Fruit fly (Drosophila melanogaster) S2 (cell line): ENCODE results near the gene PolrMT.

ENCODE experiments used
- CG8478 ChIP-seq: fragments of >200 bp; optimal IDR thresholded peaks from 2 replicates; lab custom pipeline; 2018
- CTCF ChIP-seq, 2 experiments: fragments of >200 bp; optimal IDR thresholded peaks; 2 replicates each; lab custom pipeline; 2018

The PolrMT gene

DNA sequence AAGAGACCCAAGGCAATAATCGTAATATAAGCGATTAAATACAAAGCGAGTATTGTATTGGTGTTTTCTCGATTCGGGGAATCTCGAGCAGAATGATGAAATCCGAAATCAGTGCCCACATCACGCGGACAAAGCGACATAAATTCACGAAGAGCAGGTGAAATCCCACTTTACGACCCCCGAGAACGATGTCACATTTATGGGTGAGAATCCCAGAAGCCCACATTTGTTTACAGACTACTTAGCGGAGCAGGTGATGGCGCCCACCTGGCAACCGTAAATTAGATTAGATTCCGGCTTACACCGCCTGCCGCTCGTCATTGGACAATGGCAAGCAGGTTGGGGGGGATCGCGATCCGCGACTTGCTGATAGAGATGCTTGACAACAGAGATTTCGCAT lies 6.1 kb upstream of the PolrMT start:
- TF ChIP-seq CG8478 (lab: Kevin White, UChicago): no peak
- no peak for TF ChIP-seq CTCF (optimal IDR thresholded peaks at IDR 0.05; lab: Kevin White, UChicago)

DNA sequence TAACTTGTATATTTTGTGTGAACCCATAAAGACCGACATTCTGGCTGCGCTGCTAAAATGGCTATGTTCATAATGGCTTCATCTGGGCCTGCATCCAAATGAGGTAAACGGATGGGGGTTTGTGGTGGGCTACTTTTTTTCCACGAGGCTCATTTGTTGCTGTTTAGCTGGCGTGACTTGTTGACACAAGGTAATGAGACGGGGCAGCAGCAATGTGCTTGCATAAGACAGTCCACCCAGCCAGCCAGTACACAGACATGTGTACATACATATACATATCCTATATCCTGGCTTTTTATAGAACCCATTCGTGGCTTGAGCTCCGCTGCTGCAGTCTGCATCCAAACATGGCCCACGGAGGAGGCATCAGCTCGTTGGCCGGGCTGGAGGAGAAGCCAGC lies 4.5 kb upstream of the PolrMT start, which contains the start of gene CG14340:
TSS of gene CG14340 (plus strand) at position 301 of the 400 bp plus-strand sequence.
- TF ChIP-seq CG8478 (lab: Kevin White, UChicago) (no peak), CTCF (optimal IDR thresholded peaks at IDR 0.05; lab: Kevin White, UChicago) (no peak)

DNA sequence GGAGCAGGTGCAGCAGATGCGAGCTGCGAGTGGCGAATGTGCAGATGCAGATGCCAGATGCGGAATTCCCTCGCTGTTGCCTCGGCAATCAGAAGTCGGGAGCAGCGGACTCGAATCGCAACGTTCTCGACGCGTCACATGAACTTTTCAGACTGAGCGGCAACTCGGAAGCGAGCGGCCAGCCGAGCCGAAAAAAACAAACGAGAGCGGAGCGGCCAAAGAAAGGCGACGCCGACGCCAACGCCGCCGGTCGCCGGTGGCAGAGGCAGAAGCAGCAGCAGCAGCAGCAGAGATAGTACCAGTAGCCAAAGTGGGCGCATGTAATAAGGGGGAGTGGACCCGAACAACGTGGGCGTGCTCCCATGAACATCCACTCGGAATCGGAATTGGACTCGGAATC lies 5.8 kb downstream of the PolrMT start, which contains the start of gene CG4629:
TSS of gene CG4629 (minus strand) at position 156 of the 400 bp plus-strand sequence.
- TF ChIP-seq CTCF (optimal IDR thresholded peaks at IDR 0.05; lab: Kevin White, UChicago) (no peak), CG8478 (lab: Kevin White, UChicago) (no peak)

DNA sequence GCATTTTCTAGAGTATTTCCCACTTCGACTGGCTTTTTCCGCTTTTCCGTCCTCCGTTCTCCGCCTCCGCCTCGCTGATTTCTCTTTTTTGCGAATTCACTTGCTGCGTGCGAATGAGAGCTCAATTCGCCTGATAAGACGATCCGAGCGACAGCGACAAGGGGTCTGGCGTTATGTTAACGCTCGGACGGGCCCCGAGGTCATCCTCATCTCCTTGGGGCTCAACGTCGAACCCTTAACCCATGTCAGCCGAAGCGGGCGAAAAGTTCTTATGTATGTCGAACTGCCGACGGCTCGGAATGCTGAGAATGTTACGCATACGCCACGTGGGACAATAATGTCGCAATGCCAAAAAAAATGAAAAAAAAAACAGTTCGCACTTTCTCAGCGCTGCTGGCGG lies 12.7 kb downstream of the PolrMT start:
- TF ChIP-seq CTCF (optimal IDR thresholded peaks at IDR 0.05; lab: Kevin White, UChicago): no peak
- TF ChIP-seq CG8478 (lab: Kevin White, UChicago): no peak

DNA sequence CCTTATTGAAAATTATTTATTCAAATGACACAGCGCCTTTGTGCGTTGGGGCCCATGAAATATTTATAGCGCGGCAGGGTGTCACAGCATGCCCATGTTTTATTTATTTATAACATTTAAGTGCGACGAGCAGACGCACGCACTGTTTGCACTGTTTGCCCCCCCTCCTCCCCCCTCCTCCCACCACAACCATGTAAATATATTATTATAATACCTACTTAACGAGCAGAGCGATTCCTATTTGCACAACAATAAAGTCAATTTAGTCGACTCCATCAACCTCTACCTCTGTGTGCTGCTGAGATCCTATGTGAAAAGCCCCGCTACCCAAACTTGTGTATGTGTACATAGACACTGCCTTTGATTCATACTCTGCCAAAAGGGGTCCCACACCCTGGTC lies 13.4 kb downstream of the PolrMT start:
- TF ChIP-seq CTCF (optimal IDR thresholded peaks at IDR 0.05; lab: Kevin White, UChicago) (no peak), CG8478 (lab: Kevin White, UChicago) (no peak)

DNA sequence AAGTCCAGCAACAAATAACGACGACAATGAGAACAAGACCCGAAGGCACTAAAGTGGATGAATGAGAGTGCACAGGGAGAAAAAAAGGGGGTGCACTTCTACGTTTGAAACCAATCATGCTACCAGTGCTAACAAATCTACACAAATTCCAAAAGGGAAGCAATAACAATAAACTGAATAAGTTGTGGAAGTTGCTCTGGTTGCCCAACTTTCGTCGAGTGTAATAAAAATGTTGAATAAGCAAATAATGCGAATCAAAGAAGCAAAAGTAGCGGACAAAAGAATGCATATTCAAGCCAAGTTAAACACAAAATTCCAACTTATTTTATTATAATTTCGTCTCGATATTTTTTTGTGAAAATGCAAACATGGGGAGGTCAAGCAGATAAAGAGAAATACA lies 16.5 kb downstream of the PolrMT start:
- TF ChIP-seq CTCF (optimal IDR thresholded peaks at IDR 0.05; lab: Kevin White, UChicago): no peak
- TF ChIP-seq CG8478 (lab: Kevin White, UChicago): no peak

DNA sequence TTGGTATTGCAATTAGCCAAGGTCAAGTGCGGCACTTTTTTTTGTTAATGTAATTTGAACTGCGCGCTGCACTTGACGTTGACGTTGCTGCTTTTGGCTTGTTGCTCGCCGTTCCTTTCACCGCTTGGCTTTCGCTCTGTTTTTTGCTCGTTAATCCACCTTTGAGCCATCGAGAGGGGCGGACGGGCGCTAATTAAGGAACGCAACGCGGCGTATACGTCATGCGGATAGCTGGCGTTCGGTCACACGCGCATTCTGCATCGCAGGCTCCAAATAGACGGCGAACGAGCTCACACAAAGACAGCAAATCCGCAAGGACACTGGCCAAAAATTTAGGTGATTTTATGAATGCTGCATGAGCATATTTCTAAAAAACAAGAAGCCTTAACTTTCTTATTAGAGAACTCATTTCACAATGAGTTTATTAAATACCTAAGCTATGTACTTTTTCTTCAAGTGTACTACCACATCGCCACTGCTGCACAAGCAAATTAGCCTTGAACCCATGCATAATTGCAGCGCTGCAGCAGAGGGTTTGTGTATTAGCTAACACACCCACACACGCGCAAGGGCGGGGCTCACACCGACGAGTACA lies 21.8 kb downstream of the PolrMT start:
- TF ChIP-seq CG8478 (lab: Kevin White, UChicago) (no peak), CTCF (optimal IDR thresholded peaks at IDR 0.05; lab: Kevin White, UChicago) (no peak)

DNA sequence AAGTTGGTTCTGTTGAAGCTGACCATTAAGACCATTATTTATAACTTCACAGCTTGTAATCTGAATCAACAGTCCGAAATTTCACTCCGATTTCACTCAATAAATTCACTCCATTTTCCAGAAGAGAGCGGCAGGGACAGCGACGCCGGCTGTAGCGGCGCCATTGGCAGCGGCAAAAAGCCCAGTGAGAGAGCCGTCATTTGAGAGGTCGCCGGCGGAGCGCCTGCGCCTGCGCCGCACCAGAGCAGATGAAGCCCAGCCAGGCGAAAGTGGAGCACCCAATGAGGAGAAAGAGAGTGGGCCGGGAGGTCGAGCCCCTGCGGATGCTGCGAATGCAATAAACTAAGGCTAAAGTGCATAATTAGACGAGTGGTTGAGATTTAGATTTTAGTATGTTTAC lies 25.5 kb downstream of the PolrMT start:
- no peak for TF ChIP-seq CG8478 (lab: Kevin White, UChicago)
- no peak for TF ChIP-seq CTCF (optimal IDR thresholded peaks at IDR 0.05; lab: Kevin White, UChicago)

DNA sequence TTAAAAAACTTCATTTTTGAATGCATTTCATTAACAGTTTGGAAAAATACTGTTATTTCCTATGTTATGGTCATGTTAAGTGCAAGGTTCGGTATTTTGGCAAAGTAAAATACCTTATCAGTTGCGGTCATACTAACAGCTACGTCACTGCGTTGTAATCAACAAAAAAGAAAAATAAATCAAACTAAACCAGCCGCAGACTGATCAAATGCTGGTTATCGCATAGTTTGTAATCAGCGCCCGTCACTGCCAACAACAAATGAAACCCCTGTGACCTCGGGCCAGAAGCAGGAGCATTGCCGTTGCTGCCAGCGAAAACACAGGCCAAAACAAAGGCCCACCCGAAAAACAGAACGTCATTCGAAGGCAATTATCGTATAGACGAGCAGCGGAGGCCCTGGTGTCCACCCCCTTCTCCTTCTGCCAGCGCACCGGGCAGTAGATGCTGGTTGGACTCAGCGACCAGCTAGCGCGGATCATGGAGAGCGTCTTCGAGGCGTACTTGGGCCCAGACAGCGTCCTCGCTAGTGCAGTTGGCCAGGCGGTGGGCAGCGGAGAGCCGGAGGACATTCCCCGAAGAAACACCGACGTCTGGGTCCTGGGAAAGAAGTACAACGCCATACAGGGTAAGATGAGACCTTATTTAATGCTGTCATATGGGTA lies 27.2 kb downstream of the PolrMT start, which contains the start of gene Atg4a:
TSS of gene Atg4a (plus strand) at position 110 of the 663 bp plus-strand sequence.
- TF ChIP-seq CTCF (optimal IDR thresholded peaks at IDR 0.05; lab: Kevin White, UChicago): no peak
- no peak for TF ChIP-seq CG8478 (lab: Kevin White, UChicago)

DNA sequence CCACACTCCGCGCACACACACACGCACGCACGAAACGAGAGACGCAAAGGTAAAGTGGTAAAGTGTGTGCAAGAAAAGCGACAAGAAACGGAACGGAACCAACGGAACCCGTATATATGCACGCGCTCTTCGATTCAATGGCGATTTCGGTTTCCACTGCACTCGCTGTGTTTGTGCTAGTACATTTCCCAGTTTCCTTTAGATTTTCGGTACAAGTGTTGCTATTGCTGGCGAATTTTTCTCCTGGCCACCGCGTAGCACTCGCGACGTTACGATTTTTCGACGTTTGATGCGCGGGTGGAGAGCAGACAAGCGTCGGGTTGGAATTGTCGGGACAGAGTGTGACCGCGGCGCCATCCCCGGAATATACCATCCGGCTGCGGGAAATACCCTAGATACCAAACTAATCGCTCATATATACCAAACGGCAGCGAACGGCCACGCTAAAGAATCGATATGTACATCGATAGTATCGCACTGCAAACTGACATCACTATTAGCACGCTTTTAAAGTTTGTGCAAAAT lies 30.6 kb downstream of the PolrMT start, which contains the start of the genes S and ast:
TSS of gene S (minus strand) at position 347 of the 525 bp plus-strand sequence.
TSS of gene ast (plus strand) at position 480 of the 525 bp plus-strand sequence.
- TF ChIP-seq CG8478 (lab: Kevin White, UChicago): no peak
- TF ChIP-seq CTCF (optimal IDR thresholded peaks at IDR 0.05; lab: Kevin White, UChicago): peak; percentile 45 to 52

DNA sequence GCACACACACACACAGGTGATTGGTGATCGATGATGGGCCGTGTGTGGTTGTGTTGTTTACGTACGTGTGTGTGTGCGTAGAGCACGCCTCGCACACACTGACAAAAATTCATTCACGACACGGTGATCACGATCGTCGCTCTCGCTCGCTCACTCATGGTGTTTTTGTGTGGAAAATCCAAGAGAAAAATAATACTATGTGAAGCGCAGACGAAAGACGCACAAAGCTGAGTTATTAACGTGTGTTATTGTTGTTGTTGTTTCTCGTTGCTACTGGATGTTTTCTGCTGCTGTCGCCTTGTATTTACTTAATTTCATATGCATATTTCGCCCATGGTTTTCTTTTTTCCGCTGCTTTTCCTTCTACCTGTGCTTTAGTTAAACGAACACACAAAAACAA lies 31.1 kb downstream of the PolrMT start:
- TF ChIP-seq CG8478 (lab: Kevin White, UChicago) (no peak), CTCF (optimal IDR thresholded peaks at IDR 0.05; lab: Kevin White, UChicago) (no peak)

DNA sequence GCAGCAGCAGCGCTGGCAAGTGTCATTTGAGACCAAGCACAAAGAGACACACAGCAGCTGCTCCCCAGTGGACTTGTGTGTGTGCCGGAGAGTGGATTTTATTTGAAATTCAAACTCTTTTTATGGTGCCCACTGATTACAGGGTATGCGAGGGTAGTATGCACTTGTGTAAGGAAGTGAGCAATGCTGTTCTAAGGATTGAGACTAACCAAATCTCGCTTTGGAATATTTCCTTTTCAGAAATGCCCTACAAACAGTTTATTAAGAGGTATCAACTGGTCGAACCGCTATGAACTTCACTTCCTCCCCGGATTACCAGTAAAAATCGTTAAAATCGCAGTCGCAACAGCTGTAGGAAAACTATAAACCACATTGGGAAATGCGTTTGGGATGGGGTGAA lies 32.4 kb downstream of the PolrMT start:
- TF ChIP-seq CG8478 (lab: Kevin White, UChicago): no peak
- no peak for TF ChIP-seq CTCF (optimal IDR thresholded peaks at IDR 0.05; lab: Kevin White, UChicago)

DNA sequence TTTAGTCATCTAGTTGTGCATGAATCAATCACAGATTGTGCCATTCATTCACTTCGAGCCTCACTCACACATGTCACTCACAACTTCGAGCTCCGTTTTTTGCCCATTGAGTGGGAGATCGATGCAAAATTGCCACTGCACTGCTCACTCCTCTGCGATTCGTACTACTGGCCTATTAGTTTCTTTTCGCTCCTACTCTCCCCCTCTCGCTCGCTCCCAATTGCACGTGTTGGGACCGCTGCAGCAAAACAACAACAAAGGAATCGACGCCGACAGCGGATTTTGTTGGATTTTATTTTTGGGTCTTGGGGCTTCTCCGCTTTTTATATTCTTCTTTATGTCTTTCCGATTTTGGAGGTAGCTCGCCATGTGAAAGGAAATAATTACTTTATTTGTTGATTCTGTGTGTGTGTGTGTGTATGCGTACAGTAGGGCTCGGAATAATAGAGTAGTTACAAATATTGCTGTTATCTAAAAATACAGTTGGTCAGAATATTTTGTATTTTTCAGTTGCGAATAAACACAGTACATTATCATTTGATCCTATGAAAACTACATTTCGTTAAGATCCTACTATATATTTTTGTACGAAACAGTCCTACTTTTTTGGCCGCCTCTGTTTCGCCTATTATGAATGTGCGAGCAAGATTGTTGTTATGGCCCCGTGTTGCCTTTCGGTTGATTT lies 33.9 kb downstream of the PolrMT start:
- TF ChIP-seq CTCF (optimal IDR thresholded peaks at IDR 0.05; lab: Kevin White, UChicago): no peak

DNA sequence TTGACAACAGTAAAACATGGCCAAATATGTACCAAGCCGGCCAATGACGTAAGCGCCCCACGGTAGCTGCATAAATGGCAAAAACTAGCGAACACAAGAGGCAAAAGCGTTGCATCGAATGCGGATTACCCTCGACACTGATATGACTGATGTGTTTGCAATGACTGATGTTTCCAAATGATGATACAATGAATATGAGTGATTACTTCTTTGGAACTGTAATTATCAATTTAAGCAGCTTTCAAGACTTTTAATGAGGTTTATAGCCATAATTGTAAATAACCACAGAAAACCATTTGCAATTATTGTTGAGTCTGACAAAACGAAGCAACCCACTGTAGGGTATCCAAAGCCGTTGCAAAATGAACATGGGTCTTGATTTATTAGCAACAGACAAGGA lies 34.6 kb downstream of the PolrMT start:
- TF ChIP-seq CTCF (optimal IDR thresholded peaks at IDR 0.05; lab: Kevin White, UChicago) (no peak), CG8478 (lab: Kevin White, UChicago) (no peak)

DNA sequence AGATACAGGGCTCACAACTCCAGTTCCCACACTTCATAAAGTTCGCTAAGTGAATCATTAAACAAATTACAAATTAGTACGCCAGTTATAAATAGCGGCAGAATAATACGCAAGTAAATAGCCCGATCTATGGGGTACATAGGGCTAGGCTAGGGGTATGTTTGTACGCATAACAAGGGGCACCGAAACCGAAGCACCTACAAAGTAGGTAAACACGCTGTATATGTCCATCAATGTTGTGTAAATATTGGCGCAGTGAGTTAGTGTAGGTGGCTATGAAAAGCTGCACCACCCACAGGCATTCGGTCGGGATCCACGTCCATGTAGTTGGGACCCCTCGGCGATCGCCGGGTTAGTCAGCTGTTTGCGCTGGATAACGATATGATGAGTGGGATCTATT lies 36.0 kb downstream of the PolrMT start:
- TF ChIP-seq CG8478 (lab: Kevin White, UChicago) (no peak), CTCF (optimal IDR thresholded peaks at IDR 0.05; lab: Kevin White, UChicago) (no peak)
